Worm (Caenorhabditis elegans) whole organism, L1 larva: Measurements from ENCODE around the gene pot-1.
A peak's percentile ranks its signal among the peaks of the same experiment; 100 is the strongest.

Experiments used
- ama-1 ChIP-seq: fragments of 150-350 bp; optimal IDR thresholded peaks from 2 replicates; lab custom pipeline; 2014
- blmp-1 ChIP-seq: fragments of 150-350 bp; optimal IDR thresholded peaks from 2 replicates; lab custom pipeline; 2014; ENCODE audit warnings: missing biosample characterization, missing genetic modification characterization
- ceh-82 ChIP-seq, 3 experiments: fragments of 150-350 bp in 1 of 3; sonication (generic microtip) in 2 of 3; optimal IDR thresholded peaks; 2 replicates each; lab custom pipeline; 2014 to 2017; ENCODE audit warnings: missing biosample characterization in 3 of 3, missing genetic modification characterization in 3 of 3
- efl-1 ChIP-seq, 4 experiments: fragments of 150-350 bp; optimal IDR thresholded peaks in 3 of 4; peaks in 1 of 4; 1 replicate in 1 of 4; 2 replicates in 3 of 4; lab custom pipeline; 2014; ENCODE audit warnings: missing biosample characterization in 2 of 4, missing genetic modification characterization in 2 of 4, missing genetic modification reagents in 2 of 4
- elt-2 ChIP-seq: sonication (generic microtip); optimal IDR thresholded peaks from 2 replicates; lab custom pipeline; 2016; ENCODE audit warnings: missing genetic modification characterization, mild to moderate bottlenecking, inconsistent platforms, missing compliant biosample characterization, missing genetic modification reagents
- fkh-4 ChIP-seq: sonication (generic microtip); optimal IDR thresholded peaks from 2 replicates; lab custom pipeline; 2016; ENCODE audit warnings: missing compliant biosample characterization, missing genetic modification characterization, borderline replicate concordance
- grh-1 ChIP-seq: fragments of 200-800 bp; sonication (Bioruptor generic); IDR thresholded peaks from 2 replicates; pipeline ENCODE4 v1.3.6; 2022; ENCODE audit warnings: missing genetic modification reagents, missing genetic modification characterization, missing compliant biosample characterization
- nhr-237 ChIP-seq: fragments of 150-350 bp; optimal IDR thresholded peaks from 2 replicates; lab custom pipeline; 2014; ENCODE audit warnings: missing biosample characterization, missing genetic modification characterization
- skn-1 ChIP-seq: fragments of 150-350 bp; optimal IDR thresholded peaks from 2 replicates; lab custom pipeline; 2014; ENCODE audit warnings: missing biosample characterization, missing genetic modification characterization
- tbx-2 ChIP-seq: sonication (generic microtip); optimal IDR thresholded peaks from 2 replicates; lab custom pipeline; 2016; ENCODE audit warnings: missing genetic modification characterization, missing compliant biosample characterization
- unc-86 ChIP-seq: sonication (generic microtip); optimal IDR thresholded peaks from 2 replicates; lab custom pipeline; 2016; ENCODE audit warnings: missing genetic modification characterization, missing compliant biosample characterization
- vab-15 ChIP-seq: sonication (generic microtip); optimal IDR thresholded peaks from 2 replicates; lab custom pipeline; 2017; ENCODE audit warnings: missing genotype, mild to moderate bottlenecking, missing genetic modification characterization, missing compliant biosample characterization
- ztf-4 ChIP-seq: fragments of 150-350 bp; optimal IDR thresholded peaks from 2 replicates; lab custom pipeline; 2014; ENCODE audit warnings: missing biosample characterization, missing genetic modification characterization

DNA sequence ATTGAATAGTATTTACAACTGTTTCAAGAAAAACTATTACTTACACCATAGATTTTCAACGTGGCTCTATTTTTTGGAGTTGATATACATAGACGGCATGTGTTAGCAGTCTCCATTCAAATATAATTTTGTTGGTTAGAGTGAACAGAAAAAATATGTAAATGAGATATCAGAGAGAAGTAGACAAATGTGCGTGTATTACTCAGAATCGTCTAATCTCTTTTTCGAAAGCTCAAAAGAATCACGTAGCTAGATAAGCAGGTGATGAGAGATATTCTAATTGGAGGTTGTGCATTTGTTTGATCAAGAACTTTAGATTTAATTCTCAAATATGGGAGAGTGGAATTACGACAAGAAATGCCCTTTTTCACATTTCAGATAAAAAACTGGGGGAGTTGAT is 42.9 kb downstream of the pot-1 start, which contains the start of gene ZK418.10:
- TF ChIP-seq skn-1 (no peak), tbx-2 (no peak), ceh-82 (tag; optimal IDR thresholded peaks at IDR 0.05; lab: Kevin White, UChicago) (no peak), nhr-237 (tag; lab: Kevin White, UChicago) (no peak), grh-1 (no peak), ama-1 (no peak), ztf-4 (tag; lab: Kevin White, UChicago) (no peak), vab-15 (tag; lab: Kevin White, UChicago) (no peak), unc-86 (tag; lab: Kevin White, UChicago) (no peak), elt-2 (tag; lab: Kevin White, UChicago) (no peak), fkh-4 (tag; lab: Kevin White, UChicago) (no peak), blmp-1 (tag; lab: Kevin White, UChicago) (no peak), efl-1 (optimal IDR thresholded peaks at IDR 0.05; lab: Kevin White, UChicago) (no peak), efl-1 (GFP tag; optimal IDR thresholded peaks at IDR 0.05 in 1 of 2; lab: Kevin White, UChicago) (peak in 1 of 2 experiments; percentile 45)
